Worm (Caenorhabditis elegans): ENCODE measurements around the gene ufc-1.

Gene ufc-1

DNA sequence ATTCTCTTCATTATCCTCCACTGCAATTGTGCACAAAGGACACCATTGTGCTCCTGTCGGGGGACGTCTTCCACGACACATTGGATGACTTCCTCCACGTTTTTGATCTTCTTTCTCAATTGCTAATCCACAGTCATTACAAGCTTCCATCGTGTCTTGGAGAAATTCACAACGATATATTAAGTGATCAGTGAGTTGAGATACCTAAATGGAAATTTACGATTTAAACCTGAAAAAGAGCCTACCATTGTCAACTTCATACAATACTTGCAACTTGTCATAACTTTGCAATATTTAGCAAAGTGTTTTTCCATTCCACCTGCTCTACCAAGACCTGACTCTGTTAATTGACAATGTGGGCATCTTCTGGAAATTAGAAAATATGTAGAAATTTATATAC is 3.4 kb upstream of the ufc-1 start:
- TF ChIP-seq F13C5.2 (tag; optimal IDR thresholded peaks at IDR 0.05) (no peak), flt-1 (GFP tag; IDR thresholded peaks at IDR 0.05) (no peak), tra-4 (tag; optimal IDR thresholded peaks at IDR 0.05) (no peak), tbx-11 (GFP tag; IDR thresholded peaks at IDR 0.05) (no peak), hmbx-1 (tag; optimal IDR thresholded peaks at IDR 0.05) (no peak), hmg-4 (GFP tag; optimal IDR thresholded peaks at IDR 0.05) (no peak), hnd-1 (tag; optimal IDR thresholded peaks at IDR 0.05) (no peak), scrt-1 (GFP tag; IDR thresholded peaks at IDR 0.05) (no peak), ceh-13 (GFP tag; optimal IDR thresholded peaks at IDR 0.05) (no peak), aly-1 (tag; optimal IDR thresholded peaks at IDR 0.05) (no peak), ceh-36 (tag; optimal IDR thresholded peaks at IDR 0.05) (no peak), ets-7 (tag; optimal IDR thresholded peaks at IDR 0.05) (no peak), tbx-37 (GFP tag; conservative IDR thresholded peaks at IDR 0.05) (no peak), pes-1 (GFP tag; IDR thresholded peaks at IDR 0.05) (no peak), sea-1 (GFP tag; conservative IDR thresholded peaks at IDR 0.05) (no peak), B0310.2 (tag; optimal IDR thresholded peaks at IDR 0.05) (no peak), ama-1 (optimal IDR thresholded peaks at IDR 0.05) (no peak)

DNA sequence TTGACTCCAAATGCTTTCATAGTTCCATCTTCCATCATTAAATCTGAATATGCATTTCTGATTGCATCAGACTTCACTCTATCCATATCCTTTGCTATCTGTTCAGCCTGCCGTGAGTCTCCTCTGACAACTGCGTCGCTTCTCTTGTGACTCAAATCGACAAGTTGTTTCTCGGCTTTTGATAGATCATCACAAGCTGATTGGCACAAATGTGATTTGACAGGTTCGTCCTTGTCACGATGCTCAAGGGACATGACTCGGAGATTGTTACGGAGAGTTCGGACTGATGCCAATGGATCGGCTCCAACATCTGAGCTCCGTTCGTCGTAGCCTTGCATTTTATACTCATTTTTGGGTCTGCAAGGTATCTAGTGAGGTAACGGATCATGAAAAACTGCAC is 2.6 kb upstream of the ufc-1 start:
- TF ChIP-seq sea-1 (GFP tag; conservative IDR thresholded peaks at IDR 0.05) = no peak
- no peak for TF ChIP-seq ceh-13 (GFP tag; optimal IDR thresholded peaks at IDR 0.05)
- TF ChIP-seq ceh-36 (tag; optimal IDR thresholded peaks at IDR 0.05) = no peak
- no peak for TF ChIP-seq ama-1 (optimal IDR thresholded peaks at IDR 0.05)
- no peak for TF ChIP-seq tbx-37 (GFP tag; conservative IDR thresholded peaks at IDR 0.05)
- no peak for TF ChIP-seq hnd-1 (tag; optimal IDR thresholded peaks at IDR 0.05)

DNA sequence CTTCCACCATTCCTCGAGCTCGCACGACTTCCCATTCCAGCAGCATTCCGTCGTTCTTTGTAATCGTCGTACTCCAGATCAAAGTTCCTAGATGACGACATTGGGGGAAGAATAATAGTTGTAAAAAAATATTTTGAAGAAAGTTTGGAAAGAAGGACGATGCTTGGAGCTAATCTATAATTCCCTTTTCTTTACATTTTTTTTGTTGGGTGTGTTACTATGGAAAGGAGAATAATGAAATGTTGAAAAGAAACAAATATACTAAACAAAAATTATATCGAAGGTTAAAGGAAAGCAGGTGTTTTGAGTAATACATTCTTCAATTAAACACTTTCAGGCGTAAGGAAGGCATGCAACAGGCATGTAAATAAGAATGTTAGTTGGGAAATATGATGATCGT is 2.0 kb upstream of the ufc-1 start, which contains the start of gene C40H1.3:
Gene C40H1.3 (minus strand): TSS at position 101 of the 400 bp plus-strand sequence.
- no peak for TF ChIP-seq ceh-36 (tag; optimal IDR thresholded peaks at IDR 0.05)
- TF ChIP-seq B0310.2 (tag; optimal IDR thresholded peaks at IDR 0.05) = no peak
- no peak for TF ChIP-seq hmg-4 (GFP tag; optimal IDR thresholded peaks at IDR 0.05)
- TF ChIP-seq scrt-1 (GFP tag; IDR thresholded peaks at IDR 0.05) = no peak
- no peak for TF ChIP-seq hnd-1 (tag; optimal IDR thresholded peaks at IDR 0.05)
- TF ChIP-seq hmbx-1 (tag; optimal IDR thresholded peaks at IDR 0.05) = no peak

DNA sequence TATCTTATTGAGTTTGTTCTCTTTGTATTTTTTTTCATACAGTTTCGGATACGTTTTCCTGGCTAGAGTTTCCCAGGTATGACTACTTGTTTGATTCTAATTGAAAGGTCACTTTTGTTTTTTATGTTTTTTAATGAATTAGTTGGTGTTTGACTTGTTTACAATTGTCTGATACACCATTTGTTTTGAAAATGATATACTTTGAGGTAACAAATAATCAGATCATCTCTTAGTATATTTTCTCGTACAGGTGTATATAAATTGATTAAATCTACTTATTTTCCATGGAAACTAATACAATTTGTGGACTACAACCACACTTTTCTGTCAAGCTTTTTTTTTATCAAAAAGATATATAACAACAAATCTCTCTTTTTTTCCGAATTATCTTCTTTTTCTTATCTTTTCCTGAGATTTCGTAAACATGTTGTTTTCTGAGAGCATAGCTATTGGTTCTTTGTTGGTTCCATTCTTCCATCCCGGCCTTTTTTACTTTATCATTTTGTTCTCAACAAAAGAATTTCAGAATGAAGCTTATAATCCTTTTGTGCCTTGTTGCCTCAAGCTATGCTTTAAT is 1.4 kb upstream of the ufc-1 start, which contains the start of gene ttr-5:
Gene ttr-5 (plus strand): TSS at position 527 of the 577 bp plus-strand sequence.
- no peak for TF ChIP-seq tbx-37 (GFP tag; conservative IDR thresholded peaks at IDR 0.05)

DNA sequence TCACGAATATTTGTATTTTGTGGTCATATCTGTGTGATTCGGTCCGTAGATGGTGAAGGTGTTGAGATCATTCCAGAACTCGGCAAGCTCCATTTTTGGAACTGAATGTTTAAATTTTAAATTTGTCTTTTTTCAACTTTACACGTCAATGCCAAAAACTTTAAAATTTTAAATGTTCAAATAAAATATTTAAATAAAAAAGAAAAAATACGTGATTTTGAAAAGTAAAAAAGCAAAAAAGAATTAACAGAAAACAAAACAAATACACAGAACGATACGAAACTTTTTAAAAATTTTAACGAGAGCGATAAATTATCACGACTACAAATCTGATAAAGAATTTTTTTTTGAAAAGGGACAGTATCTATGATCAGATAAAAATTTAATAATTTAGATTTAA is 2.9 kb downstream of the ufc-1 start, which contains the start of gene elo-4:
Gene elo-4 (minus strand): TSS at position 101 of the 400 bp plus-strand sequence.
- TF ChIP-seq ama-1 (optimal IDR thresholded peaks at IDR 0.05) (no peak), aly-1 (tag; optimal IDR thresholded peaks at IDR 0.05) (no peak)

DNA sequence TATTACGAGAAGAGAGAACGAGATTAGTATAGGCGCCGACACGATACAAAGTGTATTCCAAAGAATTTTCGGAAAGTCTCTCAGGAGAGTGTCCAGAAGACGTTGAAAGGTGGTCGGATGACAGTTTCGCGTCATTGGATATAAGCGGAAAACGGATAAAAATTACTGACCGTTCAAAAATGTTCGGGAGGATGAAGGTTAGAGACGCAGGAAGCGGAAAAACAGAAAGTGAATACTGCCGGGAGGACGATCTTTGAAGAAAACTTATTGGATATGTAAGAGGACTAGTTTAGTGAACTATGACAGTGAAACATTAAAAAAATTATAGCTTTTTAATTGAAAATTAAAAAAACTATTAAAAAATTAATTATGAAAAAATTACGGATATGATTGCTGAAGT is 3.8 kb downstream of the ufc-1 start:
- TF ChIP-seq hmbx-1 (tag; optimal IDR thresholded peaks at IDR 0.05) = no peak
- TF ChIP-seq flt-1 (GFP tag; IDR thresholded peaks at IDR 0.05) = no peak
- no peak for TF ChIP-seq pes-1 (GFP tag; IDR thresholded peaks at IDR 0.05)
- no peak for TF ChIP-seq aly-1 (tag; optimal IDR thresholded peaks at IDR 0.05)
- TF ChIP-seq tbx-37 (GFP tag; conservative IDR thresholded peaks at IDR 0.05) = no peak
- TF ChIP-seq ceh-13 (GFP tag; optimal IDR thresholded peaks at IDR 0.05) = no peak
- TF ChIP-seq ama-1 (optimal IDR thresholded peaks at IDR 0.05) = no peak
- TF ChIP-seq ceh-36 (tag; optimal IDR thresholded peaks at IDR 0.05) = no peak
- TF ChIP-seq sea-1 (GFP tag; conservative IDR thresholded peaks at IDR 0.05) = no peak
- no peak for TF ChIP-seq B0310.2 (tag; optimal IDR thresholded peaks at IDR 0.05)
- TF ChIP-seq F13C5.2 (tag; optimal IDR thresholded peaks at IDR 0.05) = no peak
- no peak for TF ChIP-seq tra-4 (tag; optimal IDR thresholded peaks at IDR 0.05)

DNA sequence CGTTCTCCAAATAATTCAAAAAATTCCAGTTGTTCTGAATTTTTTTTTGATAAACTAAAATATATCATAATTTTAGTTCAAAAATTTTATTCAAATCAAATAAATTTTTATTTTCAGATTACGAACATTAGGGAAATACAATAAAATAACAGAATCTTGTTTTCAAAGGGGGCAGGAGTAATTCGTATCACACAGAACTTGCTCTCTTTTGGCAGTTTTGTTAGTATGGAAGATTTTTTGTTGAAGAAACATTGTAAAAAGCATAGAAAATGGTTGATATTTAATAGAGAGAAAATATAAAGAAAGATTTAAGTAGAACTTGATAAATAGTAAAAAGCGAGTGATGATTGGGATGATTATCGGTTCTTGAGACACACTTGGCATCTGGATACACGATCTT is 5.5 kb downstream of the ufc-1 start:
- no peak for TF ChIP-seq scrt-1 (GFP tag; IDR thresholded peaks at IDR 0.05)
- TF ChIP-seq pes-1 (GFP tag; IDR thresholded peaks at IDR 0.05) = no peak
- TF ChIP-seq aly-1 (tag; optimal IDR thresholded peaks at IDR 0.05) = no peak
- no peak for TF ChIP-seq ama-1 (optimal IDR thresholded peaks at IDR 0.05)
- TF ChIP-seq tra-4 (tag; optimal IDR thresholded peaks at IDR 0.05) = no peak
- no peak for TF ChIP-seq flt-1 (GFP tag; IDR thresholded peaks at IDR 0.05)
- TF ChIP-seq ets-7 (tag; optimal IDR thresholded peaks at IDR 0.05) = no peak
- no peak for TF ChIP-seq B0310.2 (tag; optimal IDR thresholded peaks at IDR 0.05)
- no peak for TF ChIP-seq tbx-11 (GFP tag; IDR thresholded peaks at IDR 0.05)
- no peak for TF ChIP-seq sea-1 (GFP tag; conservative IDR thresholded peaks at IDR 0.05)
- TF ChIP-seq hmbx-1 (tag; optimal IDR thresholded peaks at IDR 0.05) = no peak
- TF ChIP-seq hnd-1 (tag; optimal IDR thresholded peaks at IDR 0.05) = no peak
- no peak for TF ChIP-seq tbx-37 (GFP tag; conservative IDR thresholded peaks at IDR 0.05)

DNA sequence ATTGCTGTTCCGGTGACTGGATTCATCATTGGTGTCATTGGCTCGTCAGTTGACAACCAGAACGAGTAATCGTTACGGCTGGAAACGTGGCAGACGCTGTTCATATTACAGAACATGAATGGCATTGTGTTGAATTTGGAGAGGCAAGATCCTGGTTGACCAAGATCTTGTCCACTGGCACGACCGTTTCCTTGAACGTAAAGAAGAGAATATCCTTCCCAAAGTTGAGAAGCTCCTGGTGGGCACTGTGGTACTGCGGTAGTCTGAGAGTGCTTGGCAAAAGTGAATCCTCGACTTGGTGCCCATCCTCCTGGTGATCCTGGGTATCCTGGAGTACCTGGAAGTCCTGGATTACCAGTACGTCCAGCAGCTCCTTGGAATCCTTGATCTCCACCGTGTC is 6.7 kb downstream of the ufc-1 start:
- no peak for TF ChIP-seq tra-4 (tag; optimal IDR thresholded peaks at IDR 0.05)
- no peak for TF ChIP-seq ama-1 (optimal IDR thresholded peaks at IDR 0.05)
- no peak for TF ChIP-seq scrt-1 (GFP tag; IDR thresholded peaks at IDR 0.05)
- no peak for TF ChIP-seq hmg-4 (GFP tag; optimal IDR thresholded peaks at IDR 0.05)
- TF ChIP-seq ceh-36 (tag; optimal IDR thresholded peaks at IDR 0.05) = no peak
- no peak for TF ChIP-seq tbx-37 (GFP tag; conservative IDR thresholded peaks at IDR 0.05)
- no peak for TF ChIP-seq flt-1 (GFP tag; IDR thresholded peaks at IDR 0.05)
- TF ChIP-seq aly-1 (tag; optimal IDR thresholded peaks at IDR 0.05) = no peak
- no peak for TF ChIP-seq tbx-11 (GFP tag; IDR thresholded peaks at IDR 0.05)
- TF ChIP-seq ceh-13 (GFP tag; optimal IDR thresholded peaks at IDR 0.05) = no peak
- no peak for TF ChIP-seq F13C5.2 (tag; optimal IDR thresholded peaks at IDR 0.05)
- no peak for TF ChIP-seq pes-1 (GFP tag; IDR thresholded peaks at IDR 0.05)
- no peak for TF ChIP-seq ets-7 (tag; optimal IDR thresholded peaks at IDR 0.05)
- no peak for TF ChIP-seq sea-1 (GFP tag; conservative IDR thresholded peaks at IDR 0.05)
- TF ChIP-seq B0310.2 (tag; optimal IDR thresholded peaks at IDR 0.05) = no peak

Data from whole organism, early embryonic.